Fruit fly (Drosophila melanogaster) whole organism, adult: Measurements from ENCODE around the gene CG32432.

Source experiments
- CG12768 ChIP-seq: fragments of 200-800 bp; sonication (Bioruptor generic); optimal IDR thresholded peaks from 2 replicates; lab custom pipeline; 2017; ENCODE audit warnings: missing biosample characterization, missing genetic modification characterization, mild to moderate bottlenecking, moderate library complexity, missing genetic modification reagents
- CG1620 ChIP-seq: fragments of 200-800 bp; sonication (Bioruptor generic); optimal IDR thresholded peaks from 2 replicates; lab custom pipeline; 2016; ENCODE audit warnings: missing biosample characterization, missing genetic modification characterization
- CG7101 ChIP-seq: fragments of 200-800 bp; sonication (Bioruptor generic); optimal IDR thresholded peaks from 2 replicates; lab custom pipeline; 2018; ENCODE audit warnings: missing biosample characterization, mild to moderate bottlenecking, missing genetic modification characterization, moderate library complexity
- Hr96 ChIP-seq: fragments of 200-800 bp; sonication (Bioruptor generic); optimal IDR thresholded peaks from 2 replicates; lab custom pipeline; 2016; ENCODE audit warnings: missing biosample characterization, missing genetic modification characterization
- Mnt ChIP-seq: fragments of 200-800 bp; sonication (Bioruptor generic); optimal IDR thresholded peaks from 2 replicates; lab custom pipeline; 2016; ENCODE audit warnings: missing biosample characterization, mild to moderate bottlenecking, missing genetic modification characterization
- bab1 ChIP-seq: fragments of 200-800 bp; sonication (Bioruptor generic); optimal IDR thresholded peaks from 3 replicates; lab custom pipeline; 2019; ENCODE audit warnings: missing biosample characterization, mild to moderate bottlenecking, missing genetic modification characterization, moderate library complexity
- cnc ChIP-seq, 2 experiments: fragments of >200 bp; optimal IDR thresholded peaks; 2 replicates each; lab custom pipeline; 2017
- kay ChIP-seq: fragments of 200-800 bp; sonication (Bioruptor generic); peaks from one replicate; lab custom pipeline; 2016; ENCODE audit warnings: missing biosample characterization, missing genetic modification characterization, borderline replicate concordance
- ovo ChIP-seq: fragments of 200-800 bp; sonication (Bioruptor generic); optimal IDR thresholded peaks from 2 replicates; lab custom pipeline; 2016; ENCODE audit warnings: missing biosample characterization, missing genetic modification characterization
- pad ChIP-seq: fragments of 200-800 bp; sonication (Bioruptor generic); optimal IDR thresholded peaks from 3 replicates; lab custom pipeline; 2017; ENCODE audit warnings: missing biosample characterization, missing genetic modification characterization, mild to moderate bottlenecking, moderate library complexity, missing genetic modification reagents
- toe ChIP-seq: fragments of 200-800 bp; sonication (Bioruptor generic); optimal IDR thresholded peaks from 2 replicates; lab custom pipeline; 2016; ENCODE audit warnings: missing biosample characterization, missing genetic modification characterization

DNA sequence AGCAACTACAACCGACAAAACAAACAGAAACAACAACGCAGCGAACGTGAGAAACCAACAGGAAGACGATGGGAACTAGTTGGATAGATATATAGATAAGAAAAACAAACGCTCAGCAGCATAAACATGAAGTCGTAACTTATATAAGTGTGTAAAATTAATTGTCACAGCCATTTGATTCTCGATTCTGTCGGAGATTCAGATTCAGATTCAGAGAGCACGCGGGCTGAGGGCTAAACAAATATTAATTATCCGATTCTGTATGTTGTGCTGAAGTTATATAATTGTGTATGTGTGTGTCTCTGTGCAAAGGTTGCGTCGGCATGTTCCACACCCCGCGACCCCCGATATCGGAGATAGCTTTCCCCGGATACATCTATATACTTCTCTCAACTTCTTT, 50.8 kb downstream of the CG32432 start:
- no peak for TF ChIP-seq CG1620 (GFP tag; lab: Kevin White, UChicago)
- TF ChIP-seq toe (GFP tag; lab: Kevin White, UChicago) = no peak
- no peak for TF ChIP-seq CG7101 (tag; lab: Kevin White, UChicago)
- no peak for TF ChIP-seq Hr96 (GFP tag; lab: Kevin White, UChicago)
- no peak for TF ChIP-seq CG12768 (GFP tag; lab: Kevin White, UChicago)
- TF ChIP-seq pad (GFP tag; lab: Kevin White, UChicago) = no peak
- TF ChIP-seq cnc (optimal IDR thresholded peaks at IDR 0.05; lab: Kevin White, UChicago) = no peak
- TF ChIP-seq bab1 (GFP tag; lab: Kevin White, UChicago) = no peak
- no peak for TF ChIP-seq ovo (GFP tag; lab: Kevin White, UChicago)
- no peak for TF ChIP-seq kay
- TF ChIP-seq Mnt (GFP tag; lab: Kevin White, UChicago) = no peak
